Worm (Caenorhabditis elegans) whole organism, midembryonic: Measurements from ENCODE around the gene K01A6.8.

ENCODE experiments used
- T22C8.4 ChIP-seq: fragments of 200-800 bp; sonication (Bioruptor generic); IDR thresholded peaks from 2 replicates; pipeline ENCODE4 v1.3.6; 2022; ENCODE audit warnings: missing genetic modification characterization, missing compliant biosample characterization
- cog-1 ChIP-seq: sonication (generic microtip); optimal IDR thresholded peaks from 2 replicates; lab custom pipeline; 2016; ENCODE audit warnings: missing genetic modification characterization, missing compliant biosample characterization
- flt-1 ChIP-seq: fragments of 200-800 bp; sonication (Bioruptor generic); IDR thresholded peaks from 2 replicates; pipeline ENCODE4 v1.3.6; 2022; ENCODE audit warnings: missing genetic modification characterization, missing compliant biosample characterization
- klf-2 ChIP-seq: fragments of 200-800 bp; sonication (Bioruptor generic); conservative IDR thresholded peaks from 2 replicates; pipeline ENCODE4 v1.3.6; 2022; ENCODE audit warnings: missing genetic modification reagents, missing genetic modification characterization, missing compliant biosample characterization
- ref-1 ChIP-seq: fragments of 200-800 bp; sonication (Bioruptor generic); conservative IDR thresholded peaks from 2 replicates; pipeline ENCODE4 v1.3.6; 2022; ENCODE audit warnings: missing genetic modification reagents, missing genetic modification characterization, missing compliant biosample characterization
- tab-1 ChIP-seq: fragments of 200-800 bp; sonication (Bioruptor generic); IDR thresholded peaks from 2 replicates; pipeline ENCODE4 v1.3.6; 2022; ENCODE audit warnings: missing genetic modification characterization, missing compliant biosample characterization
- ztf-23 ChIP-seq: fragments of 200-800 bp; sonication (Bioruptor generic); IDR thresholded peaks from 2 replicates; pipeline ENCODE4 v1.3.6; 2022; ENCODE audit warnings: missing genetic modification reagents, missing genetic modification characterization, missing compliant biosample characterization
- ztf-29 ChIP-seq: fragments of 200-800 bp; sonication (Bioruptor generic); IDR thresholded peaks from 2 replicates; pipeline ENCODE4 v1.3.6; 2022; ENCODE audit warnings: missing genetic modification reagents, missing genetic modification characterization, missing compliant biosample characterization

- TF ChIP-seq cog-1 (tag; lab: Kevin White, UChicago) (no peak), flt-1 (no peak), ztf-29 (GFP tag; lab: Robert Waterston, UW) (no peak), tab-1 (GFP tag; lab: Robert Waterston, UW) (no peak), klf-2 (GFP tag; lab: Robert Waterston, UW) (no peak), T22C8.4 (no peak), ztf-23 (no peak), ref-1 (GFP tag; lab: Robert Waterston, UW) (no peak)
Measured at ce11 chrIV:11754328-11754727, 17.2 kb upstream of the K01A6.8 start, which contains the start of gene scl-18.
